Fruit fly (Drosophila melanogaster) whole organism, embryonic: ENCODE results near the gene CG42538.

Experiments
- Abd-B ChIP-seq: fragments of 200-800 bp; sonication (Bioruptor generic); optimal IDR thresholded peaks from 2 replicates; lab custom pipeline; 2018; ENCODE audit warnings: missing biosample characterization, mild to moderate bottlenecking, missing genetic modification characterization, moderate library complexity
- Bteb2 ChIP-seq: fragments of 200-800 bp; sonication (Bioruptor generic); optimal IDR thresholded peaks from 2 replicates; lab custom pipeline; 2016; ENCODE audit warnings: missing biosample characterization, missing genetic modification characterization
- CG11247 ChIP-seq: fragments of 200-800 bp; sonication (Bioruptor generic); IDR thresholded peaks from 2 replicates; pipeline ENCODE4 v1.3.6; 2022; ENCODE audit warnings: missing biosample characterization, missing genetic modification characterization
- CG13624 ChIP-seq: fragments of 200-800 bp; sonication (Bioruptor generic); optimal IDR thresholded peaks from 2 replicates; lab custom pipeline; 2016; ENCODE audit warnings: missing biosample characterization, missing genetic modification characterization
- CG13775 ChIP-seq: fragments of 200-800 bp; sonication (Bioruptor generic); optimal IDR thresholded peaks from 3 replicates; lab custom pipeline; 2017; ENCODE audit warnings: missing biosample characterization, mild to moderate bottlenecking, missing genetic modification characterization
- CG14441 ChIP-seq: fragments of 200-800 bp; sonication (Bioruptor generic); IDR thresholded peaks from 2 replicates; pipeline ENCODE4 v1.3.6; 2022; ENCODE audit warnings: missing biosample characterization, missing genetic modification characterization
- CG17385 ChIP-seq: fragments of 200-800 bp; sonication (Bioruptor generic); optimal IDR thresholded peaks from 3 replicates; lab custom pipeline; 2018; ENCODE audit warnings: missing biosample characterization, mild to moderate bottlenecking, missing genetic modification characterization
- CG1832 ChIP-seq: fragments of 200-800 bp; sonication (Bioruptor generic); optimal IDR thresholded peaks from 2 replicates; lab custom pipeline; 2017; ENCODE audit warnings: missing biosample characterization, mild to moderate bottlenecking, missing genetic modification characterization, inconsistent platforms
- CG2129 ChIP-seq: fragments of 200-800 bp; sonication (Bioruptor generic); IDR thresholded peaks from 2 replicates; pipeline ENCODE4 v1.3.6; 2022; ENCODE audit warnings: missing biosample characterization, missing genetic modification characterization; ENCODE audit not compliant: partially characterized antibody
- CG2199 ChIP-seq: fragments of 200-800 bp; sonication (Bioruptor generic); IDR thresholded peaks from 3 replicates; pipeline ENCODE4 v1.3.6; 2022; ENCODE audit warnings: missing biosample characterization, missing genetic modification characterization
- CG2712 ChIP-seq: fragments of 200-800 bp; optimal IDR thresholded peaks from 3 replicates; lab custom pipeline; 2019; ENCODE audit warnings: missing biosample characterization, mild to moderate bottlenecking, missing genetic modification characterization, moderate library complexity
- CG32532 ChIP-seq: fragments of 200-800 bp; sonication (Bioruptor generic); IDR thresholded peaks from 2 replicates; pipeline ENCODE4 v1.3.6; 2022; ENCODE audit warnings: missing biosample characterization, missing genetic modification characterization
- CG4328 ChIP-seq: fragments of 200-800 bp; sonication (Bioruptor generic); optimal IDR thresholded peaks from 3 replicates; lab custom pipeline; 2017; ENCODE audit warnings: missing biosample characterization, missing genetic modification reagents, missing genetic modification characterization
- CG4360 ChIP-seq: fragments of 200-800 bp; sonication (Bioruptor generic); IDR thresholded peaks from 2 replicates; pipeline ENCODE4 v1.3.6; 2022; ENCODE audit warnings: missing biosample characterization, missing genetic modification characterization
- CG4707 ChIP-seq: fragments of 200-800 bp; sonication (Bioruptor generic); optimal IDR thresholded peaks from 2 replicates; lab custom pipeline; 2018; ENCODE audit warnings: missing biosample characterization, mild to moderate bottlenecking, missing genetic modification characterization, moderate library complexity
- CG4854 ChIP-seq: fragments of 200-800 bp; sonication (Bioruptor generic); optimal IDR thresholded peaks from 2 replicates; lab custom pipeline; 2016; ENCODE audit warnings: missing biosample characterization, missing genetic modification characterization, inconsistent platforms
- CG6175 ChIP-seq: fragments of 200-800 bp; sonication (Bioruptor generic); IDR thresholded peaks from 3 replicates; pipeline ENCODE4 v1.3.6; 2022; ENCODE audit warnings: missing biosample characterization, missing genetic modification characterization
- CG6272 ChIP-seq: fragments of 200-800 bp; sonication (Bioruptor generic); IDR thresholded peaks from 2 replicates; pipeline ENCODE4 v1.3.6; 2022; ENCODE audit warnings: missing biosample characterization, missing genetic modification characterization
- CG7372 ChIP-seq: fragments of 200-800 bp; sonication (Bioruptor generic); IDR thresholded peaks from 2 replicates; pipeline ENCODE4 v1.3.6; 2022; ENCODE audit warnings: missing biosample characterization, missing genetic modification characterization
- Deaf1 ChIP-seq: fragments of 200-800 bp; optimal IDR thresholded peaks from 3 replicates; lab custom pipeline; 2019; ENCODE audit warnings: missing biosample characterization, mild to moderate bottlenecking, missing genetic modification characterization, moderate library complexity
- Doc3 ChIP-seq: fragments of 200-800 bp; sonication (Bioruptor generic); IDR thresholded peaks from 3 replicates; pipeline ENCODE4 v1.3.6; 2022; ENCODE audit warnings: missing biosample characterization, missing genetic modification characterization; ENCODE audit not compliant: partially characterized antibody
- E2f2 ChIP-seq: fragments of 200-800 bp; sonication (Bioruptor generic); IDR thresholded peaks from 2 replicates; pipeline ENCODE4 v1.3.6; 2022; ENCODE audit warnings: missing biosample characterization, missing genetic modification characterization
- Hr78 ChIP-seq, 2 experiments: fragments of 200-800 bp in 1 of 2; fragments of >200 bp in 1 of 2; sonication (Bioruptor generic) in 1 of 2; optimal IDR thresholded peaks; 2 replicates each; lab custom pipeline; 2017 to 2019; ENCODE audit warnings: missing biosample characterization in 2 of 2, missing genetic modification characterization in 2 of 2, mild to moderate bottlenecking in 1 of 2, moderate library complexity in 1 of 2
- Kr ChIP-seq: fragments of 200-800 bp; sonication (Bioruptor generic); optimal IDR thresholded peaks from 2 replicates; lab custom pipeline; 2017; ENCODE audit warnings: missing biosample characterization, mild to moderate bottlenecking, missing genetic modification characterization
- NC2β ChIP-seq: fragments of 200-800 bp; sonication (Bioruptor generic); optimal IDR thresholded peaks from 2 replicates; lab custom pipeline; 2016; ENCODE audit warnings: missing biosample characterization, missing genetic modification characterization
- Oaz ChIP-seq: fragments of 200-800 bp; sonication (Bioruptor generic); IDR thresholded peaks from 2 replicates; pipeline ENCODE4 v1.3.6; 2022; ENCODE audit warnings: missing biosample characterization, missing genetic modification characterization
- Opbp ChIP-seq: fragments of 200-800 bp; sonication (Bioruptor generic); IDR thresholded peaks from 3 replicates; pipeline ENCODE4 v1.3.6; 2022; ENCODE audit warnings: missing biosample characterization, missing genetic modification characterization; ENCODE audit not compliant: partially characterized antibody
- Stat92E ChIP-seq, 3 experiments: fragments of >200 bp in 2 of 3; fragments of 200-800 bp in 1 of 3; sonication (Bioruptor generic) in 1 of 3; optimal IDR thresholded peaks; 2 replicates each; lab custom pipeline; 2017 to 2019; ENCODE audit warnings: missing biosample characterization in 3 of 3, missing genetic modification characterization in 3 of 3, mild to moderate bottlenecking in 1 of 3, moderate library complexity in 1 of 3
- Taf1 ChIP-seq: fragments of 200-800 bp; sonication (Bioruptor generic); IDR thresholded peaks from 2 replicates; pipeline ENCODE4 v1.3.6; 2022; ENCODE audit warnings: missing biosample characterization, missing genetic modification characterization
- ac ChIP-seq: fragments of 200-800 bp; sonication (Bioruptor generic); optimal IDR thresholded peaks from 3 replicates; lab custom pipeline; 2017; ENCODE audit warnings: missing biosample characterization, mild to moderate bottlenecking, missing genetic modification characterization
- amos ChIP-seq: fragments of 200-800 bp; sonication (Bioruptor generic); IDR thresholded peaks from 2 replicates; pipeline ENCODE4 v1.3.6; 2022; ENCODE audit warnings: missing biosample characterization, missing genetic modification characterization; ENCODE audit not compliant: partially characterized antibody
- ara ChIP-seq: fragments of 200-800 bp; sonication (Bioruptor generic); IDR thresholded peaks from 2 replicates; pipeline ENCODE4 v1.3.6; 2022; ENCODE audit warnings: missing biosample characterization, missing genetic modification characterization
- ash1 ChIP-seq: fragments of 200-800 bp; sonication (Bioruptor generic); optimal IDR thresholded peaks from 2 replicates; lab custom pipeline; 2018; ENCODE audit warnings: missing biosample characterization, mild to moderate bottlenecking, missing genetic modification characterization
- bbx ChIP-seq: fragments of 200-800 bp; sonication (Bioruptor generic); IDR thresholded peaks from 2 replicates; pipeline ENCODE4 v1.3.6; 2022; ENCODE audit warnings: missing biosample characterization, missing genetic modification characterization; ENCODE audit not compliant: partially characterized antibody
- caup ChIP-seq: fragments of 200-800 bp; sonication (Bioruptor generic); optimal IDR thresholded peaks from 3 replicates; lab custom pipeline; 2017; ENCODE audit warnings: missing biosample characterization, mild to moderate bottlenecking, missing genetic modification characterization, moderate library complexity; ENCODE audit not compliant: severe bottlenecking
- crol ChIP-seq: fragments of 200-800 bp; sonication (Bioruptor generic); IDR thresholded peaks from 2 replicates; pipeline ENCODE4 v1.3.6; 2022; ENCODE audit warnings: missing biosample characterization, missing genetic modification characterization
- danr ChIP-seq: fragments of 200-800 bp; sonication (Bioruptor generic); IDR thresholded peaks from 2 replicates; pipeline ENCODE4 v1.3.6; 2022; ENCODE audit warnings: missing biosample characterization, missing genetic modification characterization
- kah ChIP-seq: fragments of 200-800 bp; sonication (Bioruptor generic); optimal IDR thresholded peaks from 2 replicates; lab custom pipeline; 2018; ENCODE audit warnings: missing biosample characterization, mild to moderate bottlenecking, missing genetic modification characterization
- lilli ChIP-seq: fragments of 200-800 bp; sonication (Bioruptor generic); optimal IDR thresholded peaks from 3 replicates; lab custom pipeline; 2016; ENCODE audit warnings: missing biosample characterization, missing genetic modification characterization
- org-1 ChIP-seq: fragments of 200-800 bp; sonication (Bioruptor generic); optimal IDR thresholded peaks from 2 replicates; lab custom pipeline; 2017; ENCODE audit warnings: missing biosample characterization, missing genetic modification characterization
- psq ChIP-seq: fragments of 200-800 bp; sonication (Bioruptor generic); optimal IDR thresholded peaks from 2 replicates; lab custom pipeline; 2017; ENCODE audit warnings: missing biosample characterization, missing genetic modification characterization
- repo ChIP-seq: fragments of 200-800 bp; sonication (Bioruptor generic); optimal IDR thresholded peaks from 2 replicates; lab custom pipeline; 2016; ENCODE audit warnings: missing biosample characterization, missing genetic modification characterization
- rib ChIP-seq: fragments of 200-800 bp; sonication (Bioruptor generic); IDR thresholded peaks from 2 replicates; pipeline ENCODE4 v1.3.6; 2022; ENCODE audit warnings: missing biosample characterization, missing genetic modification characterization
- sc ChIP-seq, 3 experiments: fragments of >200 bp in 2 of 3; fragments of 200-800 bp in 1 of 3; sonication (Bioruptor generic) in 1 of 3; optimal IDR thresholded peaks; 2 replicates in 2 of 3; 3 replicates in 1 of 3; lab custom pipeline; 2017; ENCODE audit warnings: mild to moderate bottlenecking in 1 of 3, missing biosample characterization in 1 of 3, missing genetic modification characterization in 1 of 3, missing genetic modification reagents in 1 of 3
- sens ChIP-seq: fragments of 200-800 bp; sonication (Bioruptor generic); peaks from one replicate; lab custom pipeline; 2016; ENCODE audit warnings: missing biosample characterization, missing genetic modification characterization
- slp2 ChIP-seq: fragments of 200-800 bp; sonication (Bioruptor generic); optimal IDR thresholded peaks from 2 replicates; lab custom pipeline; 2016; ENCODE audit warnings: missing biosample characterization, missing genetic modification characterization
- tup ChIP-seq: fragments of 200-800 bp; sonication (Bioruptor generic); optimal IDR thresholded peaks from 2 replicates; lab custom pipeline; 2016; ENCODE audit warnings: missing biosample characterization, mild to moderate bottlenecking, missing genetic modification characterization, moderate library complexity
- zf30C ChIP-seq: fragments of 200-800 bp; sonication (Bioruptor generic); optimal IDR thresholded peaks from 3 replicates; lab custom pipeline; 2018; ENCODE audit warnings: missing biosample characterization, mild to moderate bottlenecking, missing genetic modification characterization

The CG42538 gene

dm6 chr3L:16023020-16023648, 11.2 kb upstream of the CG42538 start, which contains the start of gene Notum (continued):
- TF ChIP-seq CG17385 (GFP tag; lab: Kevin White, UChicago), result no peak
- no peak for TF ChIP-seq CG4328 (GFP tag; lab: Kevin White, UChicago)
- TF ChIP-seq Oaz (GFP tag; lab: Robert Waterston, UW), result no peak
- TF ChIP-seq E2f2 (GFP tag; lab: Robert Waterston, UW), result no peak
- peak; percentile 3 for TF ChIP-seq ac (GFP tag; lab: Kevin White, UChicago)
- TF ChIP-seq tup (GFP tag; lab: Kevin White, UChicago), result no peak
- no peak for TF ChIP-seq CG4854 (GFP tag; lab: Kevin White, UChicago)
- no peak for TF ChIP-seq Bteb2 (GFP tag; lab: Kevin White, UChicago)
- 0 out of 2 replicates have a peak, but pooled peaks have one; percentile 13 for TF ChIP-seq CG6272
- no peak for TF ChIP-seq ara (GFP tag; lab: Robert Waterston, UW)
- no peak for TF ChIP-seq lilli (GFP tag; lab: Kevin White, UChicago)
- TF ChIP-seq Abd-B, result no peak
- 0 out of 2 replicates have a peak, but pooled peaks have one; percentile 11 for TF ChIP-seq CG14441
- no peak for TF ChIP-seq Taf1 (GFP tag; lab: Robert Waterston, UW)
- TF ChIP-seq sc (optimal IDR thresholded peaks at IDR 0.05; lab: Kevin White, UChicago), result no peak
- no peak for TF ChIP-seq sc (GFP tag; optimal IDR thresholded peaks at IDR 0.05; lab: Kevin White, UChicago)
- TF ChIP-seq crol (GFP tag; lab: Robert Waterston, UW), result 0 out of 2 replicates have a peak, but pooled peaks have one; percentile 20
- no peak for TF ChIP-seq NC2β (GFP tag; lab: Kevin White, UChicago)
- peak; percentile 88; the same call in 2 of the 3 replicates for TF ChIP-seq CG2199
- TF ChIP-seq Hr78 (GFP tag; optimal IDR thresholded peaks at IDR 0.05; lab: Kevin White, UChicago), result no peak
- peak; percentile 9 for TF ChIP-seq CG2712
- TF ChIP-seq rib, result peak; percentile 41; the same call in 1 of the 2 replicates
- TF ChIP-seq org-1, result no peak
- peak; percentile 34; the same call in 1 of the 2 replicates for TF ChIP-seq CG32532 (GFP tag; lab: Robert Waterston, UW)
- TF ChIP-seq CG11247 (GFP tag; lab: Robert Waterston, UW), result 0 out of 2 replicates have a peak, but pooled peaks have one; percentile 37
- no peak for TF ChIP-seq repo (GFP tag; lab: Kevin White, UChicago)
- TF ChIP-seq amos, result peak; percentile 38; the same call in 1 of the 2 replicates
- TF ChIP-seq zf30C (GFP tag; lab: Kevin White, UChicago), result no peak
- TF ChIP-seq CG2129 (GFP tag; lab: Robert Waterston, UW), result no peak
- no peak for TF ChIP-seq ash1 (GFP tag; lab: Kevin White, UChicago)
- no peak for TF ChIP-seq CG13624 (GFP tag; lab: Kevin White, UChicago)
- TF ChIP-seq Doc3 (GFP tag; lab: Robert Waterston, UW), result no peak
- TF ChIP-seq caup (GFP tag; lab: Kevin White, UChicago), result peak; percentile 0
- TF ChIP-seq Deaf1, result peak; percentile 48
- peak; percentile 40 for TF ChIP-seq kah (GFP tag; lab: Kevin White, UChicago)
- TF ChIP-seq CG4360 (GFP tag; lab: Robert Waterston, UW), result peak; percentile 43
- TF ChIP-seq Opbp (GFP tag; lab: Robert Waterston, UW), result peak; percentile 33; the same call in 1 of the 3 replicates
- TF ChIP-seq CG4707 (GFP tag; lab: Kevin White, UChicago), result no peak
- no peak for TF ChIP-seq slp2
- TF ChIP-seq CG1832 (GFP tag; lab: Kevin White, UChicago), result peak; percentile 69
- no peak for TF ChIP-seq psq
- TF ChIP-seq Stat92E (GFP tag; optimal IDR thresholded peaks at IDR 0.05; lab: Kevin White, UChicago), result peak in 1 of 3 experiments; percentile 63
- TF ChIP-seq CG13775 (GFP tag; lab: Kevin White, UChicago), result no peak
- no peak for TF ChIP-seq CG6175 (GFP tag; lab: Robert Waterston, UW)
- no peak for TF ChIP-seq Kr
- TF ChIP-seq sens (GFP tag; lab: Kevin White, UChicago), result peak; percentile 84
- no peak for TF ChIP-seq CG7372 (GFP tag; lab: Robert Waterston, UW)
- no peak for TF ChIP-seq danr (GFP tag; lab: Robert Waterston, UW)
- TF ChIP-seq bbx (GFP tag; lab: Robert Waterston, UW), result peak; percentile 28; the same call in 1 of the 2 replicates
